Worm (Caenorhabditis elegans): ENCODE measurements around the gene B0303.14.

DNA sequence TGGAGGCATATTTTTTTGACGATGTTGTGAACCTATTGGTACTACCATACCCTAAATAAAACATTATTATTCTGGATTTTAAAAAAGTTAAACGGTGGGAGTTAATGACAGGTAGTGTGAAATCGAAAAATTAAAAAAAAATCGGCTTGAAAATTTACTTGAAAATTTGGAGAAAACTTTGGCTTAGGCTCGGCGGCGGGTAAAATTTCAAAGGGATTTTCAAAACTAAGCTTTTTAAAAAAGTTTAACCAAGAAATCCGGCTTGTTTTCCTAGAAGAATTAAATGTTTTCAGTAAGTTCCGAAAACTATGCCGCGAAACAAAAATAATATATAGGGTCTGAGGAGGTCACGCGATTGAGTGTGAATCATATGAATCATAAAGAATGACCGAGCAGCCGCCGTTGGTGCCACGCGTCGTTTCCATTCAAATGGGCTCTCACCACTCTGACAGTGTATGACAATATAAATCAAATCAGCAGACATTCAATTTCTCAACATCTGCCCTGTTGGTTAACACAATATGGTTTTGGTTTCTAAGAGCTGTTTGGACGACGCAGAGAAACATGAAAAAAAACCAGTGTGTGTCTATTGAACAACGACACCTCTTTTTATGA is 45.2 kb upstream of the B0303.14 start, which contains the start of gene aak-1:
- no peak for TF ChIP-seq nfyb-1 (GFP tag; IDR thresholded peaks at IDR 0.05)
- no peak for TF ChIP-seq F57C9.4 (tag; optimal IDR thresholded peaks at IDR 0.05)
- no peak for TF ChIP-seq dox-1 (GFP tag; IDR thresholded peaks at IDR 0.05)
- TF ChIP-seq ccch-3 (GFP tag; optimal IDR thresholded peaks at IDR 0.05), result no peak
- no peak for TF ChIP-seq F49E8.2 (tag; optimal IDR thresholded peaks at IDR 0.05; ENCODE audit: insufficient read depth)
- no peak for TF ChIP-seq attf-3 (GFP tag; conservative IDR thresholded peaks at IDR 0.05)
- no peak for TF ChIP-seq aptf-2 (GFP tag; conservative IDR thresholded peaks at IDR 0.05)
- TF ChIP-seq F37B4.10 (GFP tag; IDR thresholded peaks at IDR 0.05), result no peak
- no peak for TF ChIP-seq F33H1.4 (GFP tag; IDR thresholded peaks at IDR 0.05)
- TF ChIP-seq Y67H2A.10 (GFP tag; conservative IDR thresholded peaks at IDR 0.05), result no peak
- TF ChIP-seq chd-7 (tag; optimal IDR thresholded peaks at IDR 0.05), result no peak
- no peak for TF ChIP-seq ceh-27 (GFP tag; optimal IDR thresholded peaks at IDR 0.05)
- no peak for TF ChIP-seq hlh-26 (GFP tag; conservative IDR thresholded peaks at IDR 0.05)
- no peak for TF ChIP-seq lin-35 (GFP tag; optimal IDR thresholded peaks at IDR 0.05)
